Fruit fly (Drosophila melanogaster): ENCODE data around the gene CG45099.

CG45099 gene

dm6 chr3R:22034160-22034742 lies at the start of gene CG45099, which contains the start of the genes CG6015, pit and Fadd:
CG45099 (minus strand) TSS chr3R:22034286.
CG6015 (minus strand) TSS chr3R:22034286.
pit (plus strand) TSS chr3R:22034298.
Fadd (plus strand) TSS chr3R:22034455.
- TF ChIP-seq CG17801 (GFP tag; optimal IDR thresholded peaks at IDR 0.05; ENCODE audit: partially characterized antibody) = no peak

dm6 chr3R:22080161-22080560 lies 46.1 kb upstream of the CG45099 start, which contains the start of gene CG13408:
CG13408 (plus strand) TSS chr3R:22080382.
- no peak for TF ChIP-seq CG17801 (GFP tag; optimal IDR thresholded peaks at IDR 0.05; ENCODE audit: partially characterized antibody)

DNA sequence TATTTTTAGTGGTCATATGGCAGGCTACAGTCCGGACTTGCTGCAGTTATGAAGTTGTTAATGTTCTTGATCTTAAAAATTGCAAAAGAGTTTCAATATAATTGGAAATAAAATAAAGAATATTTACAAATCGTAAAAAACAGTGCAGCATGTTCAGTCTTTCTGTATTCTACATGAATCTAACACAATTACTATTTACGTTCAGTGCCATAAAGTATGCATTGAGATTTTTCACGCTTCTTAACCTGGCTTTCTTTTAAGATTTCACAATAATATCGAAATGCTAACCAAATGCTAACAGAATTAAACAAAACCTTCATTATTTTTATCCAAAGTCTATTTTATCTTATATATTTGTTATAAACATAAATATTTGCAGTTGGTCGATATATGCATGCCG lies 38.5 kb upstream of the CG45099 start:
- no peak for TF ChIP-seq CG17801 (GFP tag; optimal IDR thresholded peaks at IDR 0.05; ENCODE audit: partially characterized antibody)

DNA sequence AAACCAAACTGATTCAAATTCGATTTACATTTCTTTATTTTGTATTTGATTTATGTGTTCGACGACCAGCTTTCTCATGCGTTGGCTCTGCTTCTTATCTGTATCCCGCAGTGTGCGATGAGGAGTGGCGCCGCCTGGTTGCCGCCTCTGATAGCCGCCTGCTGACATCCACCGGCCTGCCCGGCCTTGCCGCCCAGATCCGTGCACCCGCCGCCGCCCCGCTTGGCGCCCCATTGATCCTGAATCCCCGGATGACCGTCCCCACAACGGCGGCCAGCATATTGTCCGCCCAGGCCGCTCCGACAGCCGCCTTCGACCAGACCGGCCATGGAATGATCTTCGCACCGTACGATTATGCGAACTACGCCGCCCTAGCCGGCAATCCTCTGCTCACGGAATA lies 37.5 kb upstream of the CG45099 start:
- TF ChIP-seq CG17801 (GFP tag; optimal IDR thresholded peaks at IDR 0.05; ENCODE audit: partially characterized antibody) = no peak

DNA sequence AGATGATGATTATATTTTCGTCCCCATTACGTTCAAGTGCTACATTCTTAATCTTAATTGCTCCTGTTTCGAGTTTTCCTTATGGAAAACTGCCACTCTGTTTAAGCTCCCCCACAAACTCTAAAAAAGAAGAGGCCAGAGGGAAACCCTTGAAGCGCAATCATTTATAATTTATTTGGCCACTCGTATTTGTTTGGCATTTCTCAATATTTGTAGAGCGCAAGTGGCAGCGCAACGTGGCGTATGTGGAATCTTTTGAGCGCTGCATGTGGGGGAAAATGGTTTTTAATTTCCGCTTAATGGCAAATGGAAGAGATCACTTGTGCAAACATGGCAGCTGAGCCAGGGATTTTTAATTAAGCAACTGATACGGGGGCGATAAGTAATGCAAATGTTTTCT lies 33.1 kb upstream of the CG45099 start:
- TF ChIP-seq CG17801 (GFP tag; optimal IDR thresholded peaks at IDR 0.05; ENCODE audit: partially characterized antibody) = no peak

DNA sequence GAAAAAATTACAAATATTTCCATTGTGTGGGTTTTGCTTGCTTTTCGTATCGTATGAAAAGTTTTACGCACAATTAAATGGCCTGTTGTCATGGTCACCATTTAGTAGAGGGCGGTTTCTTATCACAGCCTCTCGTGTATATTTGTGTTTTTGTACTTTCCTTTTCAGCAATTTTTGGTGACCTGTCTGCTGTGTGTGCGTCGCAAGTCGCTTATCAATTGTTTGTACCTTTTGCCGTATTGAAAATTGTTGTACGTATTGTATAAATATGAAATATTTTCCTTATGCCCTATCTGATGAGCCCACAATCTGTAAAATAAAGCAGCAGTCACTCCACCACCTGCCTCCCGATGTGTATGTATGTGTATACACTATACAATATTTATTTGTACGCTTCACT lies 32.4 kb upstream of the CG45099 start:
- TF ChIP-seq CG17801 (GFP tag; optimal IDR thresholded peaks at IDR 0.05; ENCODE audit: partially characterized antibody) = no peak

DNA sequence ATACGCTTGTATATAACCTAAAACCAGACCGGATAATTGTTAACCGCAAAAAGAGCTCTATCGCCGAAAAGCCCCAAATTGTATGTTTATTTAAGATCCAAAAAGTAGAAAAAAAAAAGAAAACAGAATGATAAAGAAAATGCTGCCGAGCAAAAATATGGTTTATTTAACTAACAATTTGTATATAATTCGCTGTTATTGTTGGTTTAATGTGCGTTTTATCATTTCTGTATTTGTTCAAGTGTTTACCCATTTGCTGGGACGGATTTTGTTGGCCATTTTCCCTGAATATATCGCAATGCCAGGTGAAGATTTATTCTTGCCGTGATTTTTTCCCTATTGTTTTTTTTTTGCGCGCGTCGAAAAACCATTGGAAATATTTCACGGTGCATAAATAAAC lies 23.0 kb upstream of the CG45099 start:
- no peak for TF ChIP-seq CG17801 (GFP tag; optimal IDR thresholded peaks at IDR 0.05; ENCODE audit: partially characterized antibody)

DNA sequence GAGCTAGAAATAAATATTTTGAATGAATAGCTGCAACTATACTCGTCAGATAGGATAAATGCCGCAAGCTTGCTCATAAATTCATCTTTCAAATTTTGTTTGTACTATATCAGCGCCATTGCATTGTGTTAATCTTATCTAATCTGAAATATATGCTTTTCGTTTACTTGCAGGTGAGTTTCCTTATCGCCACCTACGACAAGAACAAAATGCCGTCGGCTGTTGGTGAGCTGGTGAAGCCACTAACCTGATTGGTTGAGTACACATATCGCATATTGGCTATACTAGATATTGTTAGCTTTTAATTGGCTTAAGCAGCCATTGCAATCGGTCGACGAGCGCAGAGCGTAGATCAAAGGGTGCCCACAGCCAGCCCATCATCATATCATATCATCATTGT lies 19.7 kb upstream of the CG45099 start:
- TF ChIP-seq CG17801 (GFP tag; optimal IDR thresholded peaks at IDR 0.05; ENCODE audit: partially characterized antibody) = no peak

dm6 chr3R:22053202-22053601 lies 19.1 kb upstream of the CG45099 start:
- no peak for TF ChIP-seq CG17801 (GFP tag; optimal IDR thresholded peaks at IDR 0.05; ENCODE audit: partially characterized antibody)

DNA sequence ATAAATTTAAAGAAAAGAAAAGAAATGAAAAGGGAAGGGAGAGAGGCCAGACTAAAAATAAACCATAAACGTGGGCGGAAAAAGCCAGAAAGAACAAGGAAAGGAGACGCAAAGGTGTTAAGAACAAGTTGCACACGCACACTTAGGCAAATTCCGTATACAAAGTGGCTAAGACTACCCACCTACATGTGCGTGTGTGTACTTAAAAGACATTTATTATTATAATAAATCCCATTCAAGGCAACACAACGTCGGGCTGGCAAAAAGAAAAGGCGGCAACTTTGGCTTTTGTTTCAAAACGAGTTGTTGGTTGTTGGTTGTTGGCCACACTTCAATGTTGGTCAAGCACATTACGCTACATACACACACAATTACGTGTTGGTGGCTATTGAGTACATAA lies 18.1 kb upstream of the CG45099 start:
- TF ChIP-seq CG17801 (GFP tag; optimal IDR thresholded peaks at IDR 0.05; ENCODE audit: partially characterized antibody) = no peak

DNA sequence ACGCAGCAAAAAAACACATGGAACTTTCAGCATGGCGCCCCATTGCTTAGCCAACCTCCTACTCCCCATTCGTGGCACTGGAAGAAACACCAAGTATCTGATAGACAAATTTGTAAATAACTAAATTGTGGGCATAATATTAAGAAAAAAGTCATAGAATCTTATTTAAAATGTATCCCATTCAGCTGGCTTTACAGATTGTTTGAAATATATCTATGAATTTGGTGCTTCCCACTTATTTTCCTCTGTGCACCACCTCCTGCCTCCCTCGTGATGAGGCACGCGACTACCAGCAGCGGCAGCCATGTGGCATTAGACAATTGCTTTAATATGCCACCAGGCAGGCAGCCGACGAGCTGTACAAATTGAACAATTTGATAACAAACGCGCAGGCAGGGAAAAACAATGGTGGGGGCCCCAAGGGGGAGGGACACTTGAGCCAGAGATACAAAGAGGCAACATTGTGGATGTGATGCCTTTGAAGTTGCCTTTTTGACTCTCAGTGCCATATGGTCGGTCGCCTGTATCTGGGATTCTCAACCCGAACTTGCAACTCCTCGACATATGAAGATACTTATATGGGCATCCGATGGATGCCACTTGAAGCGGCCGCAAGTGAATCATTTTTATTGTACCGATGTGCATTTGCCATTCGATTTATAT lies 15.2 kb upstream of the CG45099 start:
- no peak for TF ChIP-seq CG17801 (GFP tag; optimal IDR thresholded peaks at IDR 0.05; ENCODE audit: partially characterized antibody)

DNA sequence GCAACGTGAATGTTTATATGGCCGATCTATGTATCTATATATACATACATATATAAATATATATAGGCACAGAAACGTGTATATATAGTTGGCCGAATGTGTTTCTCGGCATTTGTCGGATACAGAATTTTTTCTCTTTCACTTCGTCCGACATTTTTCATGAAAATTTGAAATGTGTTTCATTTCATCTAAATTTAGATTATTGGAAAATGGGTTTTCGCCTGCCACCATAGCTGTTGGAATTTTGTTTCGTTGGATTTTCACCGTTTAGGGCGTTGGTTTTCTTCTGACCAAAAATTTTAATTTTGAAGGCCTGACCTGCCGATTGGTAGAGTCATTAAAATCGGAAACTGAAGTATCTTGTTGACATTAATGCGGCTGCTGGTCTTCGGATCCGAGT lies 13.3 kb upstream of the CG45099 start:
- TF ChIP-seq CG17801 (GFP tag; optimal IDR thresholded peaks at IDR 0.05; ENCODE audit: partially characterized antibody) = no peak

DNA sequence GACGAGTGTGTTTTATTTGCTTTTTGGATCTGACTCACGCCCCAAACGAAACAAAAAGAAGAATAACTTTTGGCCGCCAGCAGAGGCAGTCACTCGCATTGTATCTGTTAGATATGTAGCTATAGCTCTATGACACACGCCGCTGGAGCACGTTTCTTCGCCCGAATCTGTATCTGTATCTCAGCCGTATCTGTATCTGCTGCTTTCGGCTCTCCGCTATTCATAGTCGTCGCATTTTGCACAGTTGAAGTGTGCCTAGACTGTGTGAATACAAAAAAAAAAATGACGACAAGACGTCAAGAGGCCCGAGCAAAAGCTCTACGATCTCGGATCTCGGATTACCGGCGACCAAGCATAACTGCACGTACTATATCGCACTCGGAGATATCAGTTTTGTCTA lies 12.6 kb upstream of the CG45099 start:
- TF ChIP-seq CG17801 (GFP tag; optimal IDR thresholded peaks at IDR 0.05; ENCODE audit: partially characterized antibody) = no peak

dm6 chr3R:22046231-22046630 lies 12.1 kb upstream of the CG45099 start:
- no peak for TF ChIP-seq CG17801 (GFP tag; optimal IDR thresholded peaks at IDR 0.05; ENCODE audit: partially characterized antibody)

DNA sequence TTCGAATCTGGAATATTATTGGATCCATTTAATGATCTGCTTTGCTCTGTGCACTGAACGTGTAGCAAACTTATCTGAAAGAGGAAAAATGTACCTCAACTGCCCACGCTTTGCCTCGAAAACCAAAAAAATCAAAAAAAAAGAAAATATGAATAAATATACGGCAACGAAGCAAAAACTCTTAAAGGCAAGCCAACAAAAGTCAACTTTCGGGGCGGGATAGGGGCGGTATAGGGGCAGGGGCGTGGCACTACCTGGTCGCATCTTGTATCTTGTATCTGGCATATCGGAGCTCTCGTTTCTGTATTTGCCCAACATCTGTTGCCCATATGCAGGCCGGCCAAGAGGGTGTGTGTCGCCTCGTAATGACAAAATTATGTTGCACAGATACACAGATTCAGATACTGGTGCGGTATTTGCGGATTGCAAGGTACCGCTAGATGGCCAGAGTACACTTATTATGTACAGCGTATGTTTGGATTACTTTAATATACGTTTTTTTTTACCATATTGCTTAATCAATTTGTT lies 10.4 kb upstream of the CG45099 start:
- TF ChIP-seq CG17801 (GFP tag; optimal IDR thresholded peaks at IDR 0.05; ENCODE audit: partially characterized antibody) = no peak

DNA sequence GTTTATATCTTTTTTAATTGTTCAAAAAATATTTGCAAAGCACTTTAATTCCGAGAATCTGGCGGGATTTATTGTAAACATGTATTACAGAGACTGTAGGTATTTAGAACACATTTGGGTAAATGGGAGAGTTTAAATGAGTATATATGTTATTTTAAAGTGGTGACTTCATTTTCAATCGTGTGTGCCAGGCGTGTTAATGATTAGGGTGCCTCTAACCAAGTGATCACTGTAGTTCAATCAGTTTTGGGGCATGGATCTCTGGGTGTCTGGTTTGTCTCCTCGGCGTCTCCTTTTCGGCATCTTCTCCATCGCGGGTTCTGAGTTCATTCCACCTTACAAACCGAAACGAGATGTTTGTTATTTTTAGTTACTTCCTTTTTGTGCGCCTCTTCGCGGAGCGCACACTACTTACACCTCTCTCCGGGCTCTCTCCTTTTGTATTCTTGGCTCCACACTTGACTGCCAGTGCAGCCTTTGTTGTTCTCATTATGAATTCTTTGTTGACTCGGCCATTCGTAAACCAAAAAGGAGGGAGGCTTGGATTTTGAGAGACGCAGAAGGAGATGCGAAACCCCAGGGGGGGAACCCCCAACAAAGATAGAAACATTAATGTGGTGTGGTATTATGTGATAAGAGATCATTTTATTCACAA lies 9.8 kb upstream of the CG45099 start:
- no peak for TF ChIP-seq CG17801 (GFP tag; optimal IDR thresholded peaks at IDR 0.05; ENCODE audit: partially characterized antibody)

All from ovary, adult (tissue).